Fruit fly (Drosophila melanogaster) whole organism, adult: ENCODE data around the gene Dhrs4.

ENCODE experiments used
- CG11617 ChIP-seq: fragments of 200-800 bp; sonication (Bioruptor generic); optimal IDR thresholded peaks from 2 replicates; lab custom pipeline; 2017; ENCODE audit warnings: mild to moderate bottlenecking, missing biosample characterization, missing genetic modification reagents, missing genetic modification characterization
- CG12768 ChIP-seq: fragments of 200-800 bp; sonication (Bioruptor generic); optimal IDR thresholded peaks from 2 replicates; lab custom pipeline; 2017; ENCODE audit warnings: missing biosample characterization, missing genetic modification characterization, mild to moderate bottlenecking, moderate library complexity, missing genetic modification reagents
- CG14711 ChIP-seq: fragments of 200-800 bp; sonication (Bioruptor generic); optimal IDR thresholded peaks from 2 replicates; lab custom pipeline; 2018; ENCODE audit warnings: missing biosample characterization, mild to moderate bottlenecking, missing genetic modification characterization, moderate library complexity
- CG1620 ChIP-seq: fragments of 200-800 bp; sonication (Bioruptor generic); optimal IDR thresholded peaks from 2 replicates; lab custom pipeline; 2016; ENCODE audit warnings: missing biosample characterization, missing genetic modification characterization
- CG33017 ChIP-seq: fragments of 200-800 bp; sonication (Bioruptor generic); optimal IDR thresholded peaks from 2 replicates; lab custom pipeline; 2018; ENCODE audit warnings: missing biosample characterization, mild to moderate bottlenecking, missing genetic modification characterization, moderate library complexity
- CG5204 ChIP-seq: fragments of 200-800 bp; sonication (Bioruptor generic); optimal IDR thresholded peaks from 2 replicates; lab custom pipeline; 2016; ENCODE audit warnings: missing biosample characterization, missing genetic modification characterization
- CG7045 ChIP-seq: fragments of 200-800 bp; sonication (Bioruptor generic); optimal IDR thresholded peaks from 2 replicates; lab custom pipeline; 2017; ENCODE audit warnings: missing biosample characterization, mild to moderate bottlenecking, missing genetic modification characterization
- CG7101 ChIP-seq: fragments of 200-800 bp; sonication (Bioruptor generic); optimal IDR thresholded peaks from 2 replicates; lab custom pipeline; 2018; ENCODE audit warnings: missing biosample characterization, mild to moderate bottlenecking, missing genetic modification characterization, moderate library complexity
- Clk ChIP-seq: fragments of 200-800 bp; sonication (Bioruptor generic); optimal IDR thresholded peaks from 2 replicates; lab custom pipeline; 2017; ENCODE audit warnings: missing biosample characterization, missing genetic modification characterization
- Crg-1 ChIP-seq: fragments of 200-800 bp; sonication (Bioruptor generic); optimal IDR thresholded peaks from 2 replicates; lab custom pipeline; 2016; ENCODE audit warnings: missing biosample characterization, missing genetic modification characterization
- Hr96 ChIP-seq: fragments of 200-800 bp; sonication (Bioruptor generic); optimal IDR thresholded peaks from 2 replicates; lab custom pipeline; 2016; ENCODE audit warnings: missing biosample characterization, missing genetic modification characterization
- Mnt ChIP-seq: fragments of 200-800 bp; sonication (Bioruptor generic); optimal IDR thresholded peaks from 2 replicates; lab custom pipeline; 2016; ENCODE audit warnings: missing biosample characterization, mild to moderate bottlenecking, missing genetic modification characterization
- bab1 ChIP-seq: fragments of 200-800 bp; sonication (Bioruptor generic); optimal IDR thresholded peaks from 3 replicates; lab custom pipeline; 2019; ENCODE audit warnings: missing biosample characterization, mild to moderate bottlenecking, missing genetic modification characterization, moderate library complexity
- cic ChIP-seq: fragments of 200-800 bp; sonication (Bioruptor generic); optimal IDR thresholded peaks from 2 replicates; lab custom pipeline; 2017; ENCODE audit warnings: missing biosample characterization, mild to moderate bottlenecking, missing genetic modification characterization, moderate library complexity
- cnc ChIP-seq, 2 experiments: fragments of >200 bp; optimal IDR thresholded peaks; 2 replicates each; lab custom pipeline; 2017
- kay ChIP-seq: fragments of 200-800 bp; sonication (Bioruptor generic); peaks from one replicate; lab custom pipeline; 2016; ENCODE audit warnings: missing biosample characterization, missing genetic modification characterization, borderline replicate concordance
- ovo ChIP-seq: fragments of 200-800 bp; sonication (Bioruptor generic); optimal IDR thresholded peaks from 2 replicates; lab custom pipeline; 2016; ENCODE audit warnings: missing biosample characterization, missing genetic modification characterization
- pad ChIP-seq: fragments of 200-800 bp; sonication (Bioruptor generic); optimal IDR thresholded peaks from 3 replicates; lab custom pipeline; 2017; ENCODE audit warnings: missing biosample characterization, missing genetic modification characterization, mild to moderate bottlenecking, moderate library complexity, missing genetic modification reagents
- tj ChIP-seq: fragments of 200-800 bp; sonication (Bioruptor generic); optimal IDR thresholded peaks from 3 replicates; lab custom pipeline; 2017; ENCODE audit warnings: missing biosample characterization, mild to moderate bottlenecking, missing genetic modification characterization, moderate library complexity
- toe ChIP-seq: fragments of 200-800 bp; sonication (Bioruptor generic); optimal IDR thresholded peaks from 2 replicates; lab custom pipeline; 2016; ENCODE audit warnings: missing biosample characterization, missing genetic modification characterization

The Dhrs4 gene

DNA sequence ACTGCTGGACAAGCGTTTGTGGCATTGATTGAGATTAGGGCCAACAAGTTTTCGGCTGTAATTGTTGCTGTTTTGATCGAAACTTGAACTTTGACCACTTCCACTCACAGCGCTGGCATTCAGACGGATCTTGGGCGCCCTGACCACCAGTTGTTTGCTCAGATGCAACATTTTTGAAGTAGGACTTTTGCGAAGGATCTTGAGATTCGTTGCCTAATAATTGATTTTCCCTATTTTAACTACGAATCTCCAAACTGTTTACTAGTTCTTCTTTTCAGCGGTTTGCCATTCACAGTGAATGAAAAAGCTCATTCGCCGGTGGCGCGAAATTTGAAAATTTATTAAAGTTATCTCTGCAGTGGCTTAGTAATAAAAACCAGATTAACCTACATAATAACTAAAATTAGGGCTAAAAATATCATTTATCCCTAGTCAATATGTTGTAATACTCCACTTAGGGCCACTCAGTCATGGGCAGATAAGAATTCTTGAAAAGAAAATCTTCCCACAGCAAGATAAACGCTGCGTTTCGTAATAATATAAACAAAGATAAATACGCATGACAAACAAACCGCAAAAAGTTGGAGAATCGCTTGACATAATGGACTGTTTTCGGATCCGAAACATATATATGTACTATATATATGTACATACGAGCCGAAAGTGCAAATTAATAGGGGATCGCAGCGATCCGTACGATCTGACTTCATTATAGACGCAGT lies at the start of gene Dhrs4, which contains the start of gene Gdap1:
TSS of gene Dhrs4 (minus strand) at position 267 of the 722 bp plus-strand sequence.
TSS of gene Gdap1 (plus strand) at position 574 of the 722 bp plus-strand sequence.
- TF ChIP-seq ovo (GFP tag; lab: Kevin White, UChicago) (no peak), CG1620 (no peak), tj (GFP tag; lab: Kevin White, UChicago) (peak; percentile 10), CG5204 (GFP tag; lab: Kevin White, UChicago) (no peak), CG33017 (tag; lab: Kevin White, UChicago) (no peak), Clk (GFP tag; lab: Kevin White, UChicago) (no peak), Crg-1 (GFP tag; lab: Kevin White, UChicago) (no peak), CG12768 (GFP tag; lab: Kevin White, UChicago) (peak; percentile 39)

DNA sequence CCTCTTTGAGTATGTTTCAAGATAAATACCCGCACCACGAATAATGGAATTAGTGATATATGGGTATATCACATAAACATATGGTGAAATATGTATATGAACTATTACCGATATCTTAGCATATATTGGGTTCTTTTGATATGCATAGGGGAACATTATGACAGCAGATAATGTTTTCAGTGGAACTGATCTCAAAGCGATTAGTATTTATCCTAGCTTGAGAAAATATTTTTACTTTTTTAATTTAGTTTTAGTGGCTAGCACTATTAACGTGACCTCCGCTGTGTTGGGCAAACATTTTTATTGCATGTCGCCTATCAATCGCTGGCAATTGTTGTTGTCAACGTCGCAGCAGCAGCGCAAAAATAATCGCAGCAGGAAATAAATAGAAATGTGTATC lies 47.0 kb upstream of the Dhrs4 start:
- TF ChIP-seq CG7101 (no peak), Hr96 (GFP tag; lab: Kevin White, UChicago) (no peak), CG14711 (peak; percentile 7), bab1 (GFP tag; lab: Kevin White, UChicago) (peak; percentile 29), ovo (GFP tag; lab: Kevin White, UChicago) (no peak), CG5204 (GFP tag; lab: Kevin White, UChicago) (no peak), tj (GFP tag; lab: Kevin White, UChicago) (peak; percentile 2), CG12768 (GFP tag; lab: Kevin White, UChicago) (no peak)

DNA sequence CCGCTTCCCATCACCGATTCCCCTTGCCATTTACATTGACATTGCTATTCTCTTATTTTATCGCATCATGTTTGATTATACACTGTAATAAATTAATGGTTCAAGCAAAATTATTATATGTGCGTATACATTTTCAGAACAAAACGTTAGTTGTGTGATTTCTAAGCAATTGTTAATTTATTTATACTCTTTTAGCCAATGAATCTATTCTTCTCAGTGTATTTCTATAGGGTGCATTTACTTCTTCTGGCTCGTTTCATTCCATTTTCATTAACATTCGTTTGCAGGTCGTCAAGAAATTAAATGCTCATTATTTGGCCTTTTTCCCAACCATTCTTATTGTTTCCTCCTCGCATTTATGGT lies 46.1 kb upstream of the Dhrs4 start:
- TF ChIP-seq CG14711 (peak; percentile 71), CG11617 (no peak), CG7045 (GFP tag; lab: Kevin White, UChicago) (no peak), cic (GFP tag; lab: Kevin White, UChicago) (no peak), Hr96 (GFP tag; lab: Kevin White, UChicago) (no peak), cnc (optimal IDR thresholded peaks at IDR 0.05; lab: Kevin White, UChicago) (no peak), toe (GFP tag; lab: Kevin White, UChicago) (no peak), CG7101 (peak; percentile 38), ovo (GFP tag; lab: Kevin White, UChicago) (no peak), Clk (GFP tag; lab: Kevin White, UChicago) (no peak), pad (no peak), CG12768 (GFP tag; lab: Kevin White, UChicago) (no peak), CG1620 (no peak), Mnt (no peak), CG33017 (tag; lab: Kevin White, UChicago) (no peak), tj (GFP tag; lab: Kevin White, UChicago) (no peak), bab1 (GFP tag; lab: Kevin White, UChicago) (peak; percentile 80), CG5204 (GFP tag; lab: Kevin White, UChicago) (peak; percentile 22), kay (GFP tag; lab: Kevin White, UChicago) (no peak), Crg-1 (GFP tag; lab: Kevin White, UChicago) (no peak)

DNA sequence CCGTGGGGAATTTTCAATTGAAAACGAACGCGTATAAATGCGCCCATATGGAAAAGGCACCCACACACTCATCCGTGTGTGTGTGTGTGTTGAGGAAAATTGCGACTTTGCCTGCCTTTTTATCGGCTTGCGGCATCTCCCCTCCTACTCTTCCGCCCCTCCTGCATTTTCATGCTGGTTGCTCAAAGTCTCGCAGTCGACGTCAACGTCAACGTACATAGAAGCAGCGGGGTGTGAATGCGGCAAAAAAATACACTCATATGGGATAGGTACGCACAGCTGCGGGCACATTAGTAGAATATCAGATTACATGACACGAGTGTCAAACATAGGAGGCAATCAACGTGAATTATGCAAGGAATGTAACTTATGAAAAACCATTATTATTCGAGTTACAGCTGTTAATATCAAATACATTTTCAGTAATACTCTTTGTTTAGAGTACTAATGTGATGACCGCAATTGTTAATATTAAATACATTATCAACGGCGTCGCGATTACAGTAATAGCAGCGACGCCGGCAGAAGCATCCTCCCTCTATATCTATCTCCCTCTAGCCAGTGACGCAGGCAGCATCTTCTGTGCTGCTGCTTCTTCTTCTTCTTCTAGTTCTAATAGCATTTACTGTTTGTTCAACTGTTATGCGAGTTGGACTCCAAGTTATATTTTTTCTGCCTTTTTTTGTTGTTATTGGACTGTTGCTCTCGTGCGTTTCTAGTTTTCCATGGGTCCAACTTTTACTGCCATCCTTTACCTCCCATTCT lies 45.5 kb upstream of the Dhrs4 start:
- TF ChIP-seq CG5204 (GFP tag; lab: Kevin White, UChicago), result peak; percentile 24
- peak; percentile 7 for TF ChIP-seq Crg-1 (GFP tag; lab: Kevin White, UChicago)
- peak; percentile 80 for TF ChIP-seq pad
- TF ChIP-seq bab1 (GFP tag; lab: Kevin White, UChicago), result peak; percentile 14
- TF ChIP-seq CG33017 (tag; lab: Kevin White, UChicago), result peak; percentile 77
- peak; percentile 10 for TF ChIP-seq tj (GFP tag; lab: Kevin White, UChicago)
- TF ChIP-seq CG7045 (GFP tag; lab: Kevin White, UChicago), result peak; percentile 73
- TF ChIP-seq Clk (GFP tag; lab: Kevin White, UChicago), result peak; percentile 40
- no peak for TF ChIP-seq Mnt
- TF ChIP-seq CG1620, result no peak
- TF ChIP-seq cnc (optimal IDR thresholded peaks at IDR 0.05; lab: Kevin White, UChicago), result no peak
- peak; percentile 53 for TF ChIP-seq CG11617
- peak; percentile 32 for TF ChIP-seq ovo (GFP tag; lab: Kevin White, UChicago)
- peak; percentile 71 for TF ChIP-seq CG14711
- TF ChIP-seq CG7101, result peak; percentile 65
- TF ChIP-seq Hr96 (GFP tag; lab: Kevin White, UChicago), result peak; percentile 41
- TF ChIP-seq cic (GFP tag; lab: Kevin White, UChicago), result peak; percentile 69
- peak; percentile 70 for TF ChIP-seq kay (GFP tag; lab: Kevin White, UChicago)
- TF ChIP-seq CG12768 (GFP tag; lab: Kevin White, UChicago), result peak; percentile 51
- peak; percentile 47 for TF ChIP-seq toe (GFP tag; lab: Kevin White, UChicago)

DNA sequence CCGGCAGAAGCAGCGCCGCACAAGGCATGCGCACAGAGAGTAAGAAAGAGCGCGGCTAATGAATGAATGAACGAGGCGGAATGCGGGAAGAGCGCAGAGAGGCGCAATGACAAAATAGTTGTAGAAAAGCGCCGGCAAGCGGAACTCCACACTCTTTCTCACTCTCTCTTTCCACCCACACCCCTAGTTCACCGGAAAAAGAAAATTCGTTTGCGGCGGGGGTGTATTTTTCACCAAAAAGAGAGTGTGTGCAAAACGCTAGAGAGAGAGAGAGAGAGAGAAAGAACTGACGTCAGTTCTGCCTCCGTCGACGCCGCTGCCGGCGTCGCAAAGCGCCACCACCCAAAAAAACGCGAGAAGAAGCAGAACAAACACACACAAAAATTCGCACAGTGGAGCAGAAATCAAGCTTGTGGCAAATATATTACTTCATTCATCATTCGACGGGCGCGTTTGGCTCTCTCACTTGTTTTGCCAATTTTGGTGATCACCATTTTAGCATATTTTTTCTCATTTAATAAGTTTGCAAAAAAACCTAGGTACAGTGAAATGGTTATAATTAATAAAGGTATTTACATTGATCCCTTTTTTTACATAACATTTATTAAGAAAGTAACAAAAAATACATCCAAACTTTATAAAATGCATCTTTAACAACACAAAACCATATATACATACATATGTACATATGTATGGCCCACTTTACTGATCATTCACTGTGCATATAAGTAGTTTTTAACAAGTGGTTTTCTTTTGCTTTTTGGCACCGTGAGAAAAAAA lies 43.6 kb upstream of the Dhrs4 start:
- TF ChIP-seq pad (peak; percentile 48), tj (GFP tag; lab: Kevin White, UChicago) (peak; percentile 37), bab1 (GFP tag; lab: Kevin White, UChicago) (no peak), cic (GFP tag; lab: Kevin White, UChicago) (peak; percentile 83)
